Worm (Caenorhabditis elegans) whole organism, early embryonic: ENCODE measurements around the gene dsc-4.

Experiments used
- ama-1 ChIP-seq: fragments of 150-350 bp; optimal IDR thresholded peaks from 2 replicates; lab custom pipeline; 2014
- pes-1 ChIP-seq: fragments of 200-800 bp; sonication (Bioruptor generic); IDR thresholded peaks from 2 replicates; pipeline ENCODE4 v1.3.6; 2022; ENCODE audit warnings: missing genetic modification reagents, missing genetic modification characterization, missing compliant biosample characterization
- scrt-1 ChIP-seq: fragments of 200-800 bp; sonication (Bioruptor generic); IDR thresholded peaks from 2 replicates; pipeline ENCODE4 v1.3.6; 2022; ENCODE audit warnings: missing genetic modification characterization, missing compliant biosample characterization
- tbx-11 ChIP-seq: fragments of 200-800 bp; sonication (Bioruptor generic); IDR thresholded peaks from 2 replicates; pipeline ENCODE4 v1.3.6; 2022; ENCODE audit warnings: missing genetic modification characterization, missing compliant biosample characterization
- tbx-37 ChIP-seq: fragments of 200-800 bp; sonication (Bioruptor generic); conservative IDR thresholded peaks from 2 replicates; pipeline ENCODE4 v1.3.6; 2022; ENCODE audit warnings: missing genetic modification reagents, missing genetic modification characterization, missing compliant biosample characterization

ce11 chrIV:343279-343678 lies 22.9 kb upstream of the dsc-4 start:
- TF ChIP-seq tbx-37: no peak
- no peak for TF ChIP-seq pes-1
- no peak for TF ChIP-seq scrt-1
- no peak for TF ChIP-seq ama-1
- TF ChIP-seq tbx-11 (GFP tag; lab: Robert Waterston, UW): no peak
